Worm (Caenorhabditis elegans) whole organism, L3 larva: Measurements from ENCODE around the gene glb-24.

Source experiments
- R02D3.7 ChIP-seq: fragments of 150-350 bp; optimal IDR thresholded peaks from 2 replicates; lab custom pipeline; 2014; ENCODE audit warnings: missing biosample characterization, missing genetic modification characterization
- ZK546.5 ChIP-seq: sonication (generic microtip); optimal IDR thresholded peaks from 2 replicates; lab custom pipeline; 2017; ENCODE audit warnings: missing biosample characterization, missing genetic modification characterization
- aly-2 ChIP-seq: fragments of 150-350 bp; optimal IDR thresholded peaks from 2 replicates; lab custom pipeline; 2014; ENCODE audit warnings: missing biosample characterization, missing genetic modification characterization
- ama-1 ChIP-seq: fragments of 150-350 bp; optimal IDR thresholded peaks from 2 replicates; lab custom pipeline; 2018
- ceh-16 ChIP-seq: sonication (generic microtip); optimal IDR thresholded peaks from 2 replicates; lab custom pipeline; 2017; ENCODE audit warnings: missing biosample characterization, missing genetic modification characterization
- ceh-28 ChIP-seq: fragments of 150-350 bp; optimal IDR thresholded peaks from 2 replicates; lab custom pipeline; 2014; ENCODE audit warnings: missing biosample characterization, missing genetic modification reagents, missing genetic modification characterization
- ceh-82 ChIP-seq: fragments of 150-350 bp; optimal IDR thresholded peaks from 2 replicates; lab custom pipeline; 2014; ENCODE audit warnings: missing biosample characterization, missing genetic modification characterization
- ceh-9 ChIP-seq: sonication (generic microtip); optimal IDR thresholded peaks from 2 replicates; lab custom pipeline; 2018; ENCODE audit warnings: missing biosample characterization, missing genetic modification characterization
- daf-12 ChIP-seq: fragments of 150-350 bp; optimal IDR thresholded peaks from 2 replicates; lab custom pipeline; 2014; ENCODE audit warnings: missing biosample characterization, missing genetic modification reagents, missing genetic modification characterization
- egl-27 ChIP-seq: sonication (generic microtip); optimal IDR thresholded peaks from 4 replicates; lab custom pipeline; 2017; ENCODE audit warnings: missing biosample characterization, missing genetic modification reagents, missing genetic modification characterization
- elt-2 ChIP-seq: sonication (generic microtip); optimal IDR thresholded peaks from 2 replicates; lab custom pipeline; 2016; ENCODE audit warnings: missing genetic modification reagents, mild to moderate bottlenecking, missing genetic modification characterization, missing compliant biosample characterization
- elt-3 ChIP-seq, 3 experiments: fragments of 150-350 bp in 1 of 3; sonication (generic microtip) in 2 of 3; optimal IDR thresholded peaks; 2 replicates in 2 of 3; 4 replicates in 1 of 3; lab custom pipeline; 2014 to 2017; ENCODE audit warnings: missing biosample characterization in 3 of 3, missing genetic modification characterization in 3 of 3
- fkh-10 ChIP-seq: sonication (generic microtip); optimal IDR thresholded peaks from 2 replicates; lab custom pipeline; 2017; ENCODE audit warnings: missing biosample characterization, missing genetic modification reagents, missing genetic modification characterization
- fkh-2 ChIP-seq: fragments of 150-350 bp; optimal IDR thresholded peaks from 2 replicates; lab custom pipeline; 2014; ENCODE audit warnings: missing biosample characterization, missing genetic modification reagents, missing genetic modification characterization
- fos-1 ChIP-seq: fragments of 150-350 bp; optimal IDR thresholded peaks from 2 replicates; lab custom pipeline; 2014; ENCODE audit warnings: missing biosample characterization, missing genetic modification characterization
- hmg-11 ChIP-seq: sonication (generic microtip); optimal IDR thresholded peaks from 2 replicates; lab custom pipeline; 2016; ENCODE audit warnings: missing genetic modification characterization, missing compliant biosample characterization
- jun-1 ChIP-seq: fragments of 150-350 bp; optimal IDR thresholded peaks from 2 replicates; lab custom pipeline; 2014; ENCODE audit warnings: missing biosample characterization, missing genetic modification reagents, missing genetic modification characterization
- lin-15B ChIP-seq: fragments of 150-350 bp; optimal IDR thresholded peaks from 2 replicates; lab custom pipeline; 2014; ENCODE audit warnings: missing biosample characterization, missing genetic modification characterization
- lin-39 ChIP-seq: fragments of 150-350 bp; optimal IDR thresholded peaks from 2 replicates; lab custom pipeline; 2018; ENCODE audit warnings: missing biosample characterization, missing genetic modification reagents, missing genetic modification characterization
- mdl-1 ChIP-seq: fragments of 150-350 bp; optimal IDR thresholded peaks from 2 replicates; lab custom pipeline; 2014; ENCODE audit warnings: missing biosample characterization, missing genetic modification characterization
- mml-1 ChIP-seq: fragments of 150-350 bp; sonication (generic microtip); optimal IDR thresholded peaks from 3 replicates; lab custom pipeline; 2014; ENCODE audit warnings: missing biosample characterization, missing genetic modification characterization
- nhr-12 ChIP-seq: fragments of 150-350 bp; optimal IDR thresholded peaks from 2 replicates; lab custom pipeline; 2014; ENCODE audit warnings: missing biosample characterization, missing genetic modification characterization
- nhr-237 ChIP-seq: fragments of 150-350 bp; optimal IDR thresholded peaks from 2 replicates; lab custom pipeline; 2014; ENCODE audit warnings: missing biosample characterization, missing genetic modification characterization
- nhr-25 ChIP-seq: sonication (generic microtip); optimal IDR thresholded peaks from 2 replicates; lab custom pipeline; 2017; ENCODE audit warnings: missing biosample characterization, missing genetic modification characterization
- nhr-28 ChIP-seq: fragments of 150-350 bp; optimal IDR thresholded peaks from 2 replicates; lab custom pipeline; 2014; ENCODE audit warnings: missing biosample characterization, missing genetic modification characterization
- nhr-43 ChIP-seq: sonication (generic microtip); optimal IDR thresholded peaks from 2 replicates; lab custom pipeline; 2016; ENCODE audit warnings: mild to moderate bottlenecking, missing genetic modification characterization, missing compliant biosample characterization; ENCODE audit not compliant: poor library complexity, severe bottlenecking
- nhr-77 ChIP-seq: fragments of 150-350 bp; optimal IDR thresholded peaks from 2 replicates; lab custom pipeline; 2014; ENCODE audit warnings: missing biosample characterization, missing genetic modification characterization
- pha-4 ChIP-seq: fragments of 150-350 bp; optimal IDR thresholded peaks from 2 replicates; lab custom pipeline; 2014; ENCODE audit warnings: missing biosample characterization, missing genetic modification reagents, missing genetic modification characterization
- pqm-1 ChIP-seq: fragments of 150-350 bp; optimal IDR thresholded peaks from 2 replicates; lab custom pipeline; 2017; ENCODE audit warnings: missing biosample characterization, missing genetic modification characterization, inconsistent platforms
- sea-2 ChIP-seq: fragments of 150-350 bp; sonication (generic microtip); optimal IDR thresholded peaks from 4 replicates; lab custom pipeline; 2014; ENCODE audit warnings: missing biosample characterization, missing genetic modification reagents, missing genetic modification characterization
- skn-1 ChIP-seq: fragments of 150-350 bp; optimal IDR thresholded peaks from 2 replicates; lab custom pipeline; 2014; ENCODE audit warnings: missing biosample characterization, missing genetic modification characterization
- snpc-4 ChIP-seq: fragments of 150-350 bp; optimal IDR thresholded peaks from 2 replicates; lab custom pipeline; 2014; ENCODE audit warnings: missing biosample characterization, missing genetic modification characterization
- unc-39 ChIP-seq: sonication (generic microtip); optimal IDR thresholded peaks from 4 replicates; lab custom pipeline; 2017; ENCODE audit warnings: missing biosample characterization, missing genetic modification characterization
- unc-62 ChIP-seq: fragments of 150-350 bp; sonication (generic microtip); optimal IDR thresholded peaks from 4 replicates; lab custom pipeline; 2014; ENCODE audit warnings: missing biosample characterization, missing genetic modification reagents, missing genetic modification characterization
- ztf-11 ChIP-seq: fragments of 150-350 bp; optimal IDR thresholded peaks from 2 replicates; lab custom pipeline; 2014; ENCODE audit warnings: missing biosample characterization, missing genetic modification characterization
- ztf-4 ChIP-seq: fragments of 150-350 bp; optimal IDR thresholded peaks from 2 replicates; lab custom pipeline; 2014; ENCODE audit warnings: missing biosample characterization, missing genetic modification characterization

The glb-24 gene

ce11 chrV:12922308-12922707 lies 36.5 kb upstream of the glb-24 start, which contains the start of gene dhrs-4:
Gene dhrs-4 (plus strand): TSS chrV:12922608.
- TF ChIP-seq pqm-1 (tag; lab: Kevin White, UChicago) (peak; percentile 10), mml-1 (no peak), mdl-1 (tag; lab: Kevin White, UChicago) (no peak), elt-3 (tag; optimal IDR thresholded peaks at IDR 0.05; lab: Kevin White, UChicago) (no peak), elt-2 (peak; percentile 6), sea-2 (no peak), nhr-28 (tag; lab: Kevin White, UChicago) (no peak)
- TF ChIP-seq, all 47 proteins: peak for 2

ce11 chrV:12921680-12922079 lies 35.9 kb upstream of the glb-24 start:
- TF ChIP-seq ceh-9 (no peak), fos-1 (tag; lab: Kevin White, UChicago) (no peak), skn-1 (tag; lab: Kevin White, UChicago) (no peak), snpc-4 (no peak), elt-2 (peak; percentile 88), nhr-25 (no peak), R02D3.7 (tag; lab: Kevin White, UChicago) (no peak), pha-4 (tag; lab: Kevin White, UChicago) (peak; percentile 68), pqm-1 (tag; lab: Kevin White, UChicago) (peak; percentile 76), ztf-4 (no peak)

- TF ChIP-seq nhr-25 (no peak), pqm-1 (tag; lab: Kevin White, UChicago) (peak; percentile 18), nhr-77 (no peak), ceh-28 (tag; lab: Kevin White, UChicago) (no peak), nhr-43 (tag; lab: Kevin White, UChicago) (no peak), fkh-10 (GFP tag; lab: Kevin White, UChicago) (no peak), unc-39 (tag; lab: Kevin White, UChicago) (no peak), lin-15B (tag; lab: Kevin White, UChicago) (no peak), egl-27 (tag; lab: Kevin White, UChicago) (no peak), jun-1 (tag; lab: Kevin White, UChicago) (no peak), ceh-82 (no peak), nhr-12 (no peak), elt-2 (peak; percentile 41)
Measured at ce11 chrV:12919705-12920104, 33.9 kb upstream of the glb-24 start, which contains the start of gene lipl-1. Gene lipl-1 (plus strand): TSS chrV:12919986.

- TF ChIP-seq daf-12 (tag; lab: Kevin White, UChicago) (no peak), sea-2 (no peak), elt-2 (peak; percentile 88), ceh-16 (tag; lab: Kevin White, UChicago) (no peak), pqm-1 (tag; lab: Kevin White, UChicago) (peak; percentile 66)
Measured at ce11 chrV:12909544-12910157, 23.9 kb upstream of the glb-24 start, which contains the start of gene nid-1. Gene nid-1 (plus strand): TSS chrV:12910107.

ce11 chrV:12908614-12909013 lies 22.9 kb upstream of the glb-24 start:
- TF ChIP-seq fkh-10 (GFP tag; lab: Kevin White, UChicago): no peak
- no peak for TF ChIP-seq aly-2
- no peak for TF ChIP-seq egl-27 (tag; lab: Kevin White, UChicago)
- no peak for TF ChIP-seq sea-2
- no peak for TF ChIP-seq unc-39 (tag; lab: Kevin White, UChicago)

ce11 chrV:12907436-12907835 lies 21.7 kb upstream of the glb-24 start:
- TF ChIP-seq ZK546.5 (tag; lab: Kevin White, UChicago): no peak
- no peak for TF ChIP-seq fkh-2 (tag; lab: Kevin White, UChicago)
- TF ChIP-seq pqm-1 (tag; lab: Kevin White, UChicago): no peak
- no peak for TF ChIP-seq mdl-1 (tag; lab: Kevin White, UChicago)
- TF ChIP-seq ceh-82: no peak
- no peak for TF ChIP-seq lin-39 (tag; lab: Kevin White, UChicago)
- TF ChIP-seq elt-3 (tag; optimal IDR thresholded peaks at IDR 0.05; lab: Kevin White, UChicago): no peak
- TF ChIP-seq ama-1 (lab: Kevin White, UChicago): no peak
- no peak for TF ChIP-seq hmg-11
- TF ChIP-seq R02D3.7 (tag; lab: Kevin White, UChicago): no peak
- no peak for TF ChIP-seq ceh-28 (tag; lab: Kevin White, UChicago)
- no peak for TF ChIP-seq nhr-237 (tag; lab: Kevin White, UChicago)
- no peak for TF ChIP-seq sea-2
- no peak for TF ChIP-seq ztf-11 (tag; lab: Kevin White, UChicago)
- TF ChIP-seq unc-62 (GFP tag; lab: Kevin White, UChicago): no peak
- no peak for TF ChIP-seq ceh-9
- TF ChIP-seq, all 47 proteins: peak for 0
